Worm (Caenorhabditis elegans) whole organism, dauer: ENCODE data around the gene decr-1.3.

ENCODE experiments used
- unc-62 ChIP-seq: sonication (generic microtip); optimal IDR thresholded peaks from 2 replicates; lab custom pipeline; 2017; ENCODE audit warnings: missing biosample characterization, missing genetic modification reagents, missing genetic modification characterization

The decr-1.3 gene

ce11 chrII:8173449-8173848 is at the start of gene decr-1.3, which contains the start of gene T05C12.1:
TSS of gene decr-1.3 (minus strand) at chrII:8173549.
TSS of gene T05C12.1 (plus strand) at chrII:8173680.
- no peak for TF ChIP-seq unc-62 (GFP tag; lab: Kevin White, UChicago)

ce11 chrII:8222309-8223065 is 49.1 kb upstream of the decr-1.3 start, which contains the start of gene dab-1:
TSS of gene dab-1 (plus strand) at chrII:8222386.
- TF ChIP-seq unc-62 (GFP tag; lab: Kevin White, UChicago) = no peak

ce11 chrII:8220267-8220666 is 46.9 kb upstream of the decr-1.3 start:
- TF ChIP-seq unc-62 (GFP tag; lab: Kevin White, UChicago) = no peak

ce11 chrII:8218266-8218665 is 44.9 kb upstream of the decr-1.3 start:
- no peak for TF ChIP-seq unc-62 (GFP tag; lab: Kevin White, UChicago)

ce11 chrII:8216922-8217321 is 43.6 kb upstream of the decr-1.3 start, which contains the start of gene ifg-1:
TSS of gene ifg-1 (plus strand) at chrII:8217222.
- TF ChIP-seq unc-62 (GFP tag; lab: Kevin White, UChicago) = no peak

- TF ChIP-seq unc-62 (GFP tag; lab: Kevin White, UChicago) = no peak
Measured at ce11 chrII:8216433-8216832, 43.1 kb upstream of the decr-1.3 start, which contains the start of gene M110.3. TSS of gene M110.3 (minus strand) at chrII:8216616.

ce11 chrII:8214367-8214766 is 41.0 kb upstream of the decr-1.3 start, which contains the start of gene M110.10:
TSS of gene M110.10 (minus strand) at chrII:8214467.
- no peak for TF ChIP-seq unc-62 (GFP tag; lab: Kevin White, UChicago)

ce11 chrII:8212680-8213079 is 39.3 kb upstream of the decr-1.3 start, which contains the start of gene twk-3:
TSS of gene twk-3 (minus strand) at chrII:8212780.
- no peak for TF ChIP-seq unc-62 (GFP tag; lab: Kevin White, UChicago)

- TF ChIP-seq unc-62 (GFP tag; lab: Kevin White, UChicago) = no peak
Measured at ce11 chrII:8209476-8209875, 36.1 kb upstream of the decr-1.3 start, which contains the start of gene M110.8. TSS of gene M110.8 (minus strand) at chrII:8209576.

ce11 chrII:8205612-8206011 is 32.3 kb upstream of the decr-1.3 start:
- no peak for TF ChIP-seq unc-62 (GFP tag; lab: Kevin White, UChicago)

- TF ChIP-seq unc-62 (GFP tag; lab: Kevin White, UChicago) = no peak
Measured at ce11 chrII:8204039-8204438, 30.7 kb upstream of the decr-1.3 start, which contains the start of gene col-76. TSS of gene col-76 (plus strand) at chrII:8204339.

- no peak for TF ChIP-seq unc-62 (GFP tag; lab: Kevin White, UChicago)
Measured at ce11 chrII:8199803-8200202, 26.5 kb upstream of the decr-1.3 start.

ce11 chrII:8198503-8198902 is 25.2 kb upstream of the decr-1.3 start, which contains the start of gene qua-1:
TSS of gene qua-1 (plus strand) at chrII:8198803.
- no peak for TF ChIP-seq unc-62 (GFP tag; lab: Kevin White, UChicago)

ce11 chrII:8193922-8194321 is 20.6 kb upstream of the decr-1.3 start:
- TF ChIP-seq unc-62 (GFP tag; lab: Kevin White, UChicago) = no peak

- no peak for TF ChIP-seq unc-62 (GFP tag; lab: Kevin White, UChicago)
Measured at ce11 chrII:8193126-8193525, 19.8 kb upstream of the decr-1.3 start, which contains the start of gene T05C12.9. TSS of gene T05C12.9 (minus strand) at chrII:8193226.

- TF ChIP-seq unc-62 (GFP tag; lab: Kevin White, UChicago) = no peak
Measured at ce11 chrII:8190455-8190854, 17.1 kb upstream of the decr-1.3 start, which contains the start of gene T05C12.8. TSS of gene T05C12.8 (minus strand) at chrII:8190555.
